Fruit fly (Drosophila melanogaster) whole organism, embryonic: ENCODE data around the gene CG33158.

Experiments
- Atf-2 ChIP-seq: fragments of 200-800 bp; sonication (Bioruptor generic); optimal IDR thresholded peaks from 2 replicates; lab custom pipeline; 2016; ENCODE audit warnings: missing biosample characterization, missing genetic modification characterization
- CG10979 ChIP-seq: fragments of 200-800 bp; sonication (Bioruptor generic); optimal IDR thresholded peaks from 2 replicates; lab custom pipeline; 2018; ENCODE audit warnings: missing biosample characterization, mild to moderate bottlenecking, missing genetic modification characterization, moderate library complexity
- CG11695 ChIP-seq: fragments of 200-800 bp; sonication (Bioruptor generic); IDR thresholded peaks from 3 replicates; pipeline ENCODE4 v1.3.6; 2022; ENCODE audit warnings: missing biosample characterization, missing genetic modification characterization
- CG14710 ChIP-seq: fragments of 200-800 bp; sonication (Bioruptor generic); optimal IDR thresholded peaks from 3 replicates; lab custom pipeline; 2019; ENCODE audit warnings: missing biosample characterization, mild to moderate bottlenecking, missing genetic modification characterization, moderate library complexity
- CG18011 ChIP-seq: fragments of 200-800 bp; sonication (Bioruptor generic); optimal IDR thresholded peaks from 2 replicates; lab custom pipeline; 2017; ENCODE audit warnings: missing biosample characterization, missing genetic modification characterization, mild to moderate bottlenecking, moderate library complexity, missing genotype
- CG3163 ChIP-seq: fragments of 200-800 bp; sonication (Bioruptor generic); optimal IDR thresholded peaks from 3 replicates; lab custom pipeline; 2016; ENCODE audit warnings: missing biosample characterization, missing genetic modification characterization
- CG32767 ChIP-seq: fragments of 200-800 bp; sonication (Bioruptor generic); IDR thresholded peaks from 2 replicates; pipeline ENCODE4 v1.3.6; 2022; ENCODE audit warnings: missing biosample characterization, missing genetic modification characterization
- CG42726 ChIP-seq: fragments of 200-800 bp; sonication (Bioruptor generic); IDR thresholded peaks from 2 replicates; pipeline ENCODE4 v1.3.6; 2022; ENCODE audit warnings: missing biosample characterization, missing genetic modification characterization; ENCODE audit not compliant: partially characterized antibody
- CG5180 ChIP-seq: fragments of 200-800 bp; sonication (Bioruptor generic); optimal IDR thresholded peaks from 3 replicates; lab custom pipeline; 2017; ENCODE audit warnings: missing biosample characterization, missing genetic modification characterization, mild to moderate bottlenecking, moderate library complexity, missing genetic modification reagents
- CG6765 ChIP-seq: fragments of 200-800 bp; sonication (Bioruptor generic); optimal IDR thresholded peaks from 3 replicates; lab custom pipeline; 2017; ENCODE audit warnings: missing biosample characterization, mild to moderate bottlenecking, missing genetic modification characterization
- CG6791 ChIP-seq: fragments of 200-800 bp; sonication (Bioruptor generic); IDR thresholded peaks from 3 replicates; pipeline ENCODE4 v1.3.6; 2022; ENCODE audit warnings: missing biosample characterization, missing genetic modification characterization; ENCODE audit not compliant: partially characterized antibody
- CG8290 ChIP-seq, 3 experiments: fragments of 200-800 bp; sonication (Bioruptor generic); optimal IDR thresholded peaks; 2 replicates each; lab custom pipeline; 2016 to 2019; ENCODE audit warnings: missing biosample characterization in 3 of 3, missing genetic modification characterization in 3 of 3, mild to moderate bottlenecking in 2 of 3, moderate library complexity in 1 of 3
- CG8924 ChIP-seq: fragments of 200-800 bp; optimal IDR thresholded peaks from 3 replicates; lab custom pipeline; 2019; ENCODE audit warnings: missing biosample characterization, mild to moderate bottlenecking, missing genetic modification characterization, moderate library complexity
- CG9215 ChIP-seq: fragments of 200-800 bp; sonication (Bioruptor generic); IDR thresholded peaks from 2 replicates; pipeline ENCODE4 v1.3.6; 2022; ENCODE audit warnings: missing biosample characterization, missing genetic modification characterization
- CG9437 ChIP-seq: fragments of 200-800 bp; sonication (Bioruptor generic); optimal IDR thresholded peaks from 2 replicates; lab custom pipeline; 2018; ENCODE audit warnings: missing biosample characterization, mild to moderate bottlenecking, missing genetic modification characterization
- CHES-1-like ChIP-seq: fragments of 200-800 bp; sonication (Bioruptor generic); optimal IDR thresholded peaks from 2 replicates; lab custom pipeline; 2016; ENCODE audit warnings: missing biosample characterization, missing genetic modification characterization
- CTCF ChIP-seq: fragments of 200-800 bp; sonication (Bioruptor generic); optimal IDR thresholded peaks from 2 replicates; lab custom pipeline; 2017; ENCODE audit warnings: missing biosample characterization, mild to moderate bottlenecking, missing genetic modification characterization, moderate library complexity
- D19A ChIP-seq: fragments of 200-800 bp; optimal IDR thresholded peaks from 3 replicates; lab custom pipeline; 2019; ENCODE audit warnings: missing biosample characterization, mild to moderate bottlenecking, missing genetic modification characterization, moderate library complexity
- Dek ChIP-seq: fragments of 200-800 bp; sonication (Bioruptor generic); optimal IDR thresholded peaks from 3 replicates; lab custom pipeline; 2019; ENCODE audit warnings: missing biosample characterization, mild to moderate bottlenecking, missing genetic modification characterization, moderate library complexity
- Doc2 ChIP-seq: fragments of 200-800 bp; sonication (Bioruptor generic); IDR thresholded peaks from 2 replicates; pipeline ENCODE4 v1.3.6; 2022; ENCODE audit warnings: missing biosample characterization, missing genetic modification characterization
- Drgx ChIP-seq: fragments of 200-800 bp; sonication (Bioruptor generic); IDR thresholded peaks from 2 replicates; pipeline ENCODE4 v1.3.6; 2022; ENCODE audit warnings: missing biosample characterization, missing genetic modification characterization
- Hr3 ChIP-seq: fragments of 200-800 bp; sonication (Bioruptor generic); optimal IDR thresholded peaks from 3 replicates; lab custom pipeline; 2016; ENCODE audit warnings: missing biosample characterization, missing genetic modification characterization
- Hr78 ChIP-seq, 2 experiments: fragments of 200-800 bp in 1 of 2; fragments of >200 bp in 1 of 2; sonication (Bioruptor generic) in 1 of 2; optimal IDR thresholded peaks; 2 replicates each; lab custom pipeline; 2017 to 2019; ENCODE audit warnings: missing biosample characterization in 2 of 2, missing genetic modification characterization in 2 of 2, mild to moderate bottlenecking in 1 of 2, moderate library complexity in 1 of 2
- Hsf ChIP-seq: fragments of 200-800 bp; sonication (Bioruptor generic); optimal IDR thresholded peaks from 3 replicates; lab custom pipeline; 2016; ENCODE audit warnings: missing biosample characterization, missing genetic modification characterization
- Lpt ChIP-seq: fragments of >200 bp; optimal IDR thresholded peaks from 2 replicates; lab custom pipeline; 2018; ENCODE audit warnings: missing biosample characterization, missing genetic modification characterization
- MTF-1 ChIP-seq: fragments of 200-800 bp; sonication (Bioruptor generic); optimal IDR thresholded peaks from 2 replicates; lab custom pipeline; 2018; ENCODE audit warnings: missing biosample characterization, mild to moderate bottlenecking, missing genetic modification characterization, borderline replicate concordance
- Med ChIP-seq: fragments of 200-800 bp; sonication (Bioruptor generic); peaks from one replicate; lab custom pipeline; 2016; ENCODE audit warnings: missing biosample characterization, missing genetic modification characterization, mild to moderate bottlenecking, inconsistent platforms, moderate library complexity
- Mes4 ChIP-seq: fragments of 200-800 bp; sonication (Bioruptor generic); optimal IDR thresholded peaks from 2 replicates; lab custom pipeline; 2016; ENCODE audit warnings: missing biosample characterization, missing genetic modification characterization
- Nf-YC ChIP-seq: fragments of 200-800 bp; optimal IDR thresholded peaks from 3 replicates; lab custom pipeline; 2019; ENCODE audit warnings: missing biosample characterization, mild to moderate bottlenecking, missing genetic modification characterization, moderate library complexity
- Ravus ChIP-seq: fragments of 200-800 bp; sonication (Bioruptor generic); IDR thresholded peaks from 2 replicates; pipeline ENCODE4 v1.3.6; 2022; ENCODE audit warnings: missing biosample characterization, missing genetic modification characterization
- Stat92E ChIP-seq, 3 experiments: fragments of >200 bp in 2 of 3; fragments of 200-800 bp in 1 of 3; sonication (Bioruptor generic) in 1 of 3; optimal IDR thresholded peaks; 2 replicates each; lab custom pipeline; 2017 to 2019; ENCODE audit warnings: missing biosample characterization in 3 of 3, missing genetic modification characterization in 3 of 3, mild to moderate bottlenecking in 1 of 3, moderate library complexity in 1 of 3
- Trl ChIP-seq, 3 experiments: fragments of >200 bp in 2 of 3; fragments of 200-800 bp in 1 of 3; sonication (Bioruptor generic) in 1 of 3; optimal IDR thresholded peaks; 2 replicates in 1 of 3; 3 replicates in 2 of 3; lab custom pipeline; 2016 to 2017; ENCODE audit warnings: missing biosample characterization in 1 of 3, missing genetic modification characterization in 1 of 3
- Xbp1 ChIP-seq: fragments of 200-800 bp; sonication (Bioruptor generic); optimal IDR thresholded peaks from 3 replicates; lab custom pipeline; 2016; ENCODE audit warnings: missing biosample characterization, mild to moderate bottlenecking, missing genetic modification characterization
- amos ChIP-seq: fragments of 200-800 bp; sonication (Bioruptor generic); IDR thresholded peaks from 2 replicates; pipeline ENCODE4 v1.3.6; 2022; ENCODE audit warnings: missing biosample characterization, missing genetic modification characterization; ENCODE audit not compliant: partially characterized antibody
- ase ChIP-seq: fragments of 200-800 bp; sonication (Bioruptor generic); IDR thresholded peaks from 3 replicates; pipeline ENCODE4 v1.3.6; 2022; ENCODE audit warnings: missing biosample characterization, missing genetic modification characterization
- bbx ChIP-seq: fragments of 200-800 bp; sonication (Bioruptor generic); IDR thresholded peaks from 2 replicates; pipeline ENCODE4 v1.3.6; 2022; ENCODE audit warnings: missing biosample characterization, missing genetic modification characterization; ENCODE audit not compliant: partially characterized antibody
- ci ChIP-seq: fragments of 200-800 bp; sonication (Bioruptor generic); IDR thresholded peaks from 3 replicates; pipeline ENCODE4 v1.3.6; 2022; ENCODE audit warnings: missing biosample characterization, missing genetic modification characterization
- crp ChIP-seq, 2 experiments: fragments of 200-800 bp; sonication (Bioruptor generic); optimal IDR thresholded peaks; 2 replicates in 1 of 2; 3 replicates in 1 of 2; lab custom pipeline; 2017; ENCODE audit warnings: missing biosample characterization in 2 of 2, missing genetic modification characterization in 2 of 2, mild to moderate bottlenecking in 1 of 2, moderate library complexity in 1 of 2
- dysf ChIP-seq: fragments of 200-800 bp; sonication (Bioruptor generic); IDR thresholded peaks from 3 replicates; pipeline ENCODE4 v1.3.6; 2022; ENCODE audit warnings: missing biosample characterization, missing genetic modification characterization
- gcm2 ChIP-seq: fragments of 200-800 bp; sonication (Bioruptor generic); optimal IDR thresholded peaks from 2 replicates; lab custom pipeline; 2016; ENCODE audit warnings: missing biosample characterization, missing genetic modification characterization
- h ChIP-seq: fragments of >200 bp; optimal IDR thresholded peaks from 2 replicates; lab custom pipeline; 2017
- lov ChIP-seq, 2 experiments: fragments of 200-800 bp in 1 of 2; fragments of >200 bp in 1 of 2; sonication (Bioruptor generic) in 1 of 2; IDR thresholded peaks in 1 of 2; optimal IDR thresholded peaks in 1 of 2; 2 replicates in 1 of 2; 3 replicates in 1 of 2; pipeline versions ENCODE4 v1.3.6 to Lab custom; 2017 to 2022; ENCODE audit warnings: missing biosample characterization in 1 of 2, missing genetic modification characterization in 1 of 2
- mld ChIP-seq: fragments of 200-800 bp; sonication (Bioruptor generic); IDR thresholded peaks from 3 replicates; pipeline ENCODE4 v1.3.6; 2022; ENCODE audit warnings: missing biosample characterization, missing genetic modification characterization; ENCODE audit not compliant: partially characterized antibody
- nom ChIP-seq: fragments of 200-800 bp; sonication (Bioruptor generic); optimal IDR thresholded peaks from 2 replicates; lab custom pipeline; 2017; ENCODE audit warnings: missing biosample characterization, missing genetic modification characterization, mild to moderate bottlenecking, moderate library complexity, missing genetic modification reagents
- phol ChIP-seq: fragments of 200-800 bp; sonication (Bioruptor generic); optimal IDR thresholded peaks from 3 replicates; lab custom pipeline; 2018; ENCODE audit warnings: missing biosample characterization, mild to moderate bottlenecking, missing genetic modification characterization, moderate library complexity
- sens ChIP-seq: fragments of 200-800 bp; sonication (Bioruptor generic); peaks from one replicate; lab custom pipeline; 2016; ENCODE audit warnings: missing biosample characterization, missing genetic modification characterization
- seq ChIP-seq: fragments of 200-800 bp; sonication (Bioruptor generic); IDR thresholded peaks from 2 replicates; pipeline ENCODE4 v1.3.6; 2022; ENCODE audit warnings: missing biosample characterization, missing genetic modification characterization
- tgo ChIP-seq: fragments of 200-800 bp; sonication (Bioruptor generic); IDR thresholded peaks from 3 replicates; pipeline ENCODE4 v1.3.6; 2022; ENCODE audit warnings: missing biosample characterization, missing genetic modification characterization
- vfl ChIP-seq: fragments of 200-800 bp; sonication (Bioruptor generic); optimal IDR thresholded peaks from 2 replicates; lab custom pipeline; 2016; ENCODE audit warnings: missing biosample characterization, missing genetic modification characterization

Gene CG33158

DNA sequence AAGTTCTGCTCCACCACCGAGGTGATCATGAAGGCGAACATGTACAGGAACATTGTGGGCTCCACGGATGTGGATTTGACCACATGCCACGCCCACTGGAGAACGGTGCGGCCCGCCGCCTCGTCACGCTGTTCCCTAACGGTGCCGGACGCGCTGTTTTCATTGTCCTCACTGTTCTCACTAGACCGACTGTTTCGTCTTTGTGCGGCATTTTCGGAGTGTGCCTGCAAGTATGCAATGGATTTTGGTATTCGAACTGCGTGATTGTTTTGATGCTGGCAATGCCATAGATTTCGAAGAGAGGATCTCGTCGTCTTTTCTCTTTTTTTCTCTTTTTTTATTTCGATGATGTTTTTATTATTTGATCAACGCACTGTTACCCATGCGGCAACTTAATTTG is 74.3 kb downstream of the CG33158 start:
- TF ChIP-seq Mes4 (GFP tag; lab: Kevin White, UChicago) (no peak), CTCF (GFP tag; lab: Kevin White, UChicago) (no peak), Drgx (no peak), CG3163 (peak; percentile 40), Med (GFP tag; lab: Kevin White, UChicago) (peak; percentile 2), CG9215 (GFP tag; lab: Robert Waterston, UW) (peak; percentile 75), Nf-YC (tag; lab: Kevin White, UChicago) (no peak), CG6765 (GFP tag; lab: Kevin White, UChicago) (no peak), Dek (tag; lab: Kevin White, UChicago) (no peak), crp (GFP tag; optimal IDR thresholded peaks at IDR 0.05; lab: Kevin White, UChicago) (no peak), CG42726 (GFP tag; lab: Robert Waterston, UW) (0 out of 2 replicates have a peak, but pooled peaks have one; percentile 4), ci (GFP tag; lab: Robert Waterston, UW) (0 out of 3 replicates have a peak, but pooled peaks have one; percentile 18), D19A (no peak), Xbp1 (no peak), lov (optimal IDR thresholded peaks at IDR 0.05; lab: Kevin White, UChicago) (no peak), lov (GFP tag; IDR thresholded peaks at IDR 0.05; lab: Robert Waterston, UW) (no peak), Doc2 (GFP tag; lab: Robert Waterston, UW) (no peak), CG8290 (GFP tag; optimal IDR thresholded peaks at IDR 0.05; lab: Kevin White, UChicago) (no peak), CG8290 (tag; optimal IDR thresholded peaks at IDR 0.05; lab: Kevin White, UChicago) (peak in 1 of 2 experiments; percentile 23), nom (no peak), Trl (optimal IDR thresholded peaks at IDR 0.05; lab: Kevin White, UChicago) (peak; percentile 36 to 66), Trl (GFP tag; optimal IDR thresholded peaks at IDR 0.05; lab: Kevin White, UChicago) (no peak), sens (peak; percentile 50), CG10979 (no peak), CG6791 (GFP tag; lab: Robert Waterston, UW) (peak; percentile 32; the same call in 1 of the 3 replicates), Atf-2 (GFP tag; lab: Kevin White, UChicago) (no peak)

DNA sequence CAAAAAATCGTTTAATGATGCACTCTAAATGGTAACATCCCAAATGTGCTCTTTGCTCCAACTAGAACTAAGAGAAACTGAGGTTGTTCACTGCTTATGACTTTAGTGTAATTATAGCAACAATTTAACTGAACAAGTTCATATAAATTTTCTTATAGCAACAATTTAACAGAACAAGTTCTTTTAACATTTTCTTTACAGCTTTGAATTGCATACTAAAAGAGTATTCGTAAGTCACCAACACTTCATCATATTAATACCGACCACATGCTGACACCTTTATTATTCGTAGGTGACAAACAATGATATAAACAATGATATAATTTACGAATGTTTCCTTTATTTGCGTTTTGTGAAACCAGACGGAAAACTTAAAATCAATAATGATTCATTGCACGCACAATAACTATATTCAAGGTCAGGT is 75.3 kb downstream of the CG33158 start:
- TF ChIP-seq Hr78 (GFP tag; optimal IDR thresholded peaks at IDR 0.05; lab: Kevin White, UChicago) (no peak), CG8924 (no peak), Ravus (GFP tag; lab: Robert Waterston, UW) (no peak), amos (GFP tag; lab: Robert Waterston, UW) (no peak), Stat92E (GFP tag; optimal IDR thresholded peaks at IDR 0.05; lab: Kevin White, UChicago) (no peak), CG14710 (tag; lab: Kevin White, UChicago) (no peak), bbx (GFP tag; lab: Robert Waterston, UW) (no peak), CHES-1-like (GFP tag; lab: Kevin White, UChicago) (peak; percentile 6), CG9437 (GFP tag; lab: Kevin White, UChicago) (peak; percentile 14), CG18011 (no peak), Lpt (GFP tag; lab: Kevin White, UChicago) (no peak), Hsf (GFP tag; lab: Kevin White, UChicago) (no peak), lov (optimal IDR thresholded peaks at IDR 0.05; lab: Kevin White, UChicago) (no peak), lov (GFP tag; IDR thresholded peaks at IDR 0.05; lab: Robert Waterston, UW) (no peak), MTF-1 (no peak), ase (no peak), CG11695 (no peak), CG32767 (GFP tag; lab: Robert Waterston, UW) (no peak), seq (no peak), mld (GFP tag; lab: Robert Waterston, UW) (no peak), h (lab: Kevin White, UChicago) (no peak), tgo (GFP tag; lab: Robert Waterston, UW) (no peak), phol (tag; lab: Kevin White, UChicago) (peak; percentile 36), CG5180 (GFP tag; lab: Kevin White, UChicago) (peak; percentile 20), gcm2 (GFP tag; lab: Kevin White, UChicago) (no peak), vfl (no peak), dysf (GFP tag; lab: Robert Waterston, UW) (peak; percentile 22; the same call in 1 of the 3 replicates), Hr3 (GFP tag; lab: Kevin White, UChicago) (no peak)
